Worm (Caenorhabditis elegans): ENCODE measurements around the gene Y69E1A.8.

The Y69E1A.8 gene

DNA sequence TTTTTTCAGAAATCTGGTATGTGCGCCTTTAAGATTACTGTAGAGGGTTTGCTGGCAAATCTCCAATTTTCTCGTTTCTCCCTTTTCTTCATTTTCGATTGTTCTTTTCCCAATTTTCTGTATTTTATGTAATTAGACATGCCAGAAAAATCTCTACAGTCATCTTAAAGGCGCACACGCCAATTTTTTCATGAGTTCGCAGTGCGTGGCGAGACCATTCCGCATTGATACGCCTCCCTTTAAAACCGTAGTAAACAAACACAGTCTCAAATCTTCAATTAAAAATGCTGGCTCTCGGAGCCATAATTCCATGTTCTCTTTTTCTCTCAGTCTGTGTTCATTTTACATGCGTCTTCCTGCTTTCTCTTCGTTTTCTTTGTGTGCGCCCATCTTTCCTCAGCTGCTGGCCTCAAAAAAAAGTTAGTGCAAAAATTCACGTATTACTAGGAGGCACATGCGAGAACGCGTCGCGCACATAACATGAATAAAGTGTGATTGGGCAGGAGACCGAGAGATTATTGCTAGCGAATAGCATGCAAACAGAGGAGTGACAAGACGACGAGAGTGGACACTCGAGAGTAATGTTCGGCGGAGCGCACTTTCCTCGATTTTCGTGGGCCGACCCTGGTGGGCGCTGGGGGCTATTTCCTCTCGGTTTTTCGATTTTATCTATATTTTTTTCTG, 47.4 kb upstream of the Y69E1A.8 start (continued):
- TF ChIP-seq madf-5 (GFP tag; IDR thresholded peaks at IDR 0.05), result no peak
- TF ChIP-seq aly-2 (tag; optimal IDR thresholded peaks at IDR 0.05), result no peak
- peak; percentile 58 for TF ChIP-seq dpl-1 (GFP tag; optimal IDR thresholded peaks at IDR 0.05)
- no peak for TF ChIP-seq sdz-12 (GFP tag; optimal IDR thresholded peaks at IDR 0.05)
- TF ChIP-seq F10B5.3 (tag; optimal IDR thresholded peaks at IDR 0.05), result no peak
- peak; percentile 41 for TF ChIP-seq lin-13 (GFP tag; optimal IDR thresholded peaks at IDR 0.05)
- peak; percentile 86 for TF ChIP-seq hmg-1.1 (GFP tag; IDR thresholded peaks at IDR 0.05)
- peak; percentile 64 for TF ChIP-seq dmd-6 (GFP tag; IDR thresholded peaks at IDR 0.05)
- no peak for TF ChIP-seq ceh-32 (tag; optimal IDR thresholded peaks at IDR 0.05; ENCODE audit: poor library complexity)
- no peak for TF ChIP-seq zfp-2 (tag; optimal IDR thresholded peaks at IDR 0.05)
- TF ChIP-seq unc-39 (tag; optimal IDR thresholded peaks at IDR 0.05), result no peak
- no peak for TF ChIP-seq jun-1 (tag; optimal IDR thresholded peaks at IDR 0.05)
- TF ChIP-seq nhr-76 (tag; optimal IDR thresholded peaks at IDR 0.05), result no peak
- peak in 1 of 2 experiments; percentile 96 for TF ChIP-seq unc-62 (GFP tag; optimal IDR thresholded peaks at IDR 0.05 in 1 of 2)
- no peak for TF ChIP-seq unc-62 (tag; optimal IDR thresholded peaks at IDR 0.05)
- TF ChIP-seq F26F4.8 (GFP tag; conservative IDR thresholded peaks at IDR 0.05), result no peak
- peak; percentile 39; the same call in 1 of the 2 replicates for TF ChIP-seq vab-7 (GFP tag; IDR thresholded peaks at IDR 0.05)
- TF ChIP-seq lin-39 (tag; optimal IDR thresholded peaks at IDR 0.05), result no peak
- 0 out of 2 replicates have a peak, but pooled peaks have one; percentile 27 for TF ChIP-seq daf-19 (GFP tag; conservative IDR thresholded peaks at IDR 0.05)
- TF ChIP-seq nhr-25 (tag; optimal IDR thresholded peaks at IDR 0.05; ENCODE audit: borderline replicate concordance, insufficient read depth), result no peak
- TF ChIP-seq daf-12 (tag; optimal IDR thresholded peaks at IDR 0.05), result no peak
- peak; percentile 48; the same call in 1 of the 2 replicates for TF ChIP-seq lin-1 (GFP tag; IDR thresholded peaks at IDR 0.05)
- TF ChIP-seq T20F7.1 (GFP tag; optimal IDR thresholded peaks at IDR 0.05), result peak; percentile 56
- peak; percentile 89 to 99 for TF ChIP-seq hif-1 (tag; optimal IDR thresholded peaks at IDR 0.05)
- 0 out of 2 replicates have a peak, but pooled peaks have one; percentile 39 for TF ChIP-seq T26A8.4 (GFP tag; IDR thresholded peaks at IDR 0.05)
- peak; percentile 40 for TF ChIP-seq fkh-10 (GFP tag; optimal IDR thresholded peaks at IDR 0.05)
- TF ChIP-seq ztf-7 (tag; optimal IDR thresholded peaks at IDR 0.05), result no peak
- 0 out of 2 replicates have a peak, but pooled peaks have one; percentile 4 for TF ChIP-seq ceh-44 (GFP tag; IDR thresholded peaks at IDR 0.05)
- TF ChIP-seq mdl-1 (tag; optimal IDR thresholded peaks at IDR 0.05), result peak; percentile 25 to 90
- TF ChIP-seq ceh-82 (tag; optimal IDR thresholded peaks at IDR 0.05), result no peak
- peak in 1 of 2 experiments; percentile 35 for TF ChIP-seq daf-16 (GFP tag; optimal IDR thresholded peaks at IDR 0.05)
- peak; percentile 62 for TF ChIP-seq daf-16 (tag; optimal IDR thresholded peaks at IDR 0.05)
- TF ChIP-seq hlh-11 (tag; optimal IDR thresholded peaks at IDR 0.05), result peak; percentile 93
- no peak for TF ChIP-seq nhr-10 (tag; optimal IDR thresholded peaks at IDR 0.05)
- TF ChIP-seq mes-2 (tag; optimal IDR thresholded peaks at IDR 0.05; ENCODE audit: poor library complexity, severe bottlenecking), result peak; percentile 66
- peak; percentile 76 for TF ChIP-seq ama-1 (optimal IDR thresholded peaks at IDR 0.05)
- peak; percentile 87 for TF ChIP-seq mep-1 (tag; optimal IDR thresholded peaks at IDR 0.05)
- TF ChIP-seq hlh-30 (tag; optimal IDR thresholded peaks at IDR 0.05; ENCODE audit: insufficient read depth), result peak; percentile 96
- peak; percentile 35 for TF ChIP-seq spr-3 (GFP tag; optimal IDR thresholded peaks at IDR 0.05)
- TF ChIP-seq gei-8 (GFP tag; optimal IDR thresholded peaks at IDR 0.05), result no peak
- no peak for TF ChIP-seq Y48G9A.11 (GFP tag; IDR thresholded peaks at IDR 0.05)
- no peak for TF ChIP-seq zip-2 (tag; optimal IDR thresholded peaks at IDR 0.05)
- TF ChIP-seq Y105C5A.15 (GFP tag; IDR thresholded peaks at IDR 0.05), result no peak
- no peak for TF ChIP-seq mdt-29 (GFP tag; IDR thresholded peaks at IDR 0.05)
- no peak for TF ChIP-seq lin-15B (tag; optimal IDR thresholded peaks at IDR 0.05)
- peak; percentile 3 for TF ChIP-seq pqm-1 (tag; optimal IDR thresholded peaks at IDR 0.05)
- TF ChIP-seq mxl-3 (GFP tag; optimal IDR thresholded peaks at IDR 0.05), result peak; percentile 89
- no peak for TF ChIP-seq set-16 (GFP tag; IDR thresholded peaks at IDR 0.05)
- TF ChIP-seq tag-97 (GFP tag; IDR thresholded peaks at IDR 0.05), result no peak
- TF ChIP-seq nhr-11 (tag; optimal IDR thresholded peaks at IDR 0.05), result peak; percentile 77
